Worm (Caenorhabditis elegans): ENCODE results near the gene T24G10.2.

DNA sequence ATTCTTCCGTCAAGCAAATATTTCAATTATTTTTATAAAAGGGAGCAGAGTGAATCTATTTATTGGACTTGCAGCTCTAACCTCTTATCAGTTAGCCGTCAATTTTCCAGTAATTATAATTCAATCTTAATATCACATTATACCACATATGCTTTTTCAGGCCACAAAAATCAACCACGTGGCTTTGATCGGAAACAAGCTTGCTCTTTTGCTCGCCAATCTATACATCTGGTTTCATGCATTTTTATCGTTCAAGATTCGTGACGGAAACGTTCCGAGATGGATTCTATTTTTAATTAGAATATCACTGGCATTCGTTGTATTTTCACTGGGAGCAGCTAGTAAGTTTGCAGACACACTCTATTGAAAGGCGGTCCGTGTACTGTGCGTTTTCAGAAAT lies 35.5 kb downstream of the T24G10.2 start:
- no peak for TF ChIP-seq klf-2 (GFP tag; conservative IDR thresholded peaks at IDR 0.05)
- TF ChIP-seq ztf-29 (GFP tag; IDR thresholded peaks at IDR 0.05): no peak
- no peak for TF ChIP-seq cog-1 (tag; optimal IDR thresholded peaks at IDR 0.05)
- TF ChIP-seq ref-1 (GFP tag; conservative IDR thresholded peaks at IDR 0.05): no peak
- TF ChIP-seq med-1 (GFP tag; optimal IDR thresholded peaks at IDR 0.05; ENCODE audit: insufficient read depth): no peak

Measured in whole organism, midembryonic.